Worm (Caenorhabditis elegans): ENCODE results near the gene srsy-2.

DNA sequence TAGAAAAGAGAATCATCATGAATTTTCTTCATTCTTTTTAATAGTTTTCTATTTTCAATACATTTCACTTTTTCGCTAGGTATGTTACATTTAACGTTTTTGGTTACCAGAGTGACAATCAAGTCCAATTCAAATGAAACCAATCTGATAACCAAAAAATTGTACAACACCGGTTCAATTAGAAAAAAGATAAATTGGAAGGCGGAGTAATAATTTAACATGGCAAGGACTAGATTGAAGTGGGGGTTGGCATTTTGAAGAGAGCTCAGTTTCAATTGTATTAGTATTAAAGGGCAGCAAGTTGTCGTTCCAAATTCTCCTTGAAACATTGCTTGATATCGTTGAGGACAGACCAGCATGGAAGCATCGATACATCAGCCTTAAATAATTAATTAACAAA lies 25.8 kb upstream of the srsy-2 start:
- TF ChIP-seq nhr-76 (tag; optimal IDR thresholded peaks at IDR 0.05) (no peak), unc-39 (tag; optimal IDR thresholded peaks at IDR 0.05) (no peak), sem-2 (GFP tag; optimal IDR thresholded peaks at IDR 0.05) (no peak)
